Worm (Caenorhabditis elegans) whole organism, L1 larva: ENCODE data around the gene T19C3.5.

ENCODE experiments used
- C34B4.2 ChIP-seq: sonication (generic microtip); optimal IDR thresholded peaks from 2 replicates; lab custom pipeline; 2017; ENCODE audit warnings: mild to moderate bottlenecking, missing genetic modification characterization, missing compliant biosample characterization
- aha-1 ChIP-seq: fragments of 150-350 bp; optimal IDR thresholded peaks from 2 replicates; lab custom pipeline; 2014; ENCODE audit warnings: missing biosample characterization, missing genetic modification characterization
- ama-1 ChIP-seq: fragments of 150-350 bp; optimal IDR thresholded peaks from 2 replicates; lab custom pipeline; 2014
- blmp-1 ChIP-seq: fragments of 150-350 bp; optimal IDR thresholded peaks from 2 replicates; lab custom pipeline; 2014; ENCODE audit warnings: missing biosample characterization, missing genetic modification characterization
- ceh-82 ChIP-seq, 3 experiments: fragments of 150-350 bp in 1 of 3; sonication (generic microtip) in 2 of 3; optimal IDR thresholded peaks; 2 replicates each; lab custom pipeline; 2014 to 2017; ENCODE audit warnings: missing biosample characterization in 3 of 3, missing genetic modification characterization in 3 of 3
- lin-15B ChIP-seq: fragments of 150-350 bp; sonication (generic microtip); optimal IDR thresholded peaks from 3 replicates; lab custom pipeline; 2014; ENCODE audit warnings: missing biosample characterization, missing genetic modification characterization
- lin-39 ChIP-seq: fragments of 150-350 bp; optimal IDR thresholded peaks from 2 replicates; lab custom pipeline; 2014; ENCODE audit warnings: missing biosample characterization, missing genetic modification reagents, missing genetic modification characterization
- lsy-2 ChIP-seq, 2 experiments: fragments of 150-350 bp; optimal IDR thresholded peaks; 2 replicates each; lab custom pipeline; 2014; ENCODE audit warnings: missing biosample characterization in 2 of 2, missing genetic modification characterization in 2 of 2
- mep-1 ChIP-seq: fragments of 150-350 bp; optimal IDR thresholded peaks from 2 replicates; lab custom pipeline; 2014; ENCODE audit warnings: missing biosample characterization, missing genetic modification characterization
- nhr-237 ChIP-seq: fragments of 150-350 bp; optimal IDR thresholded peaks from 2 replicates; lab custom pipeline; 2014; ENCODE audit warnings: missing biosample characterization, missing genetic modification characterization
- sox-4 ChIP-seq: sonication (generic microtip); optimal IDR thresholded peaks from 2 replicates; lab custom pipeline; 2016; ENCODE audit warnings: missing genetic modification characterization, missing compliant biosample characterization

ce11 chrIII:600316-600932, 27.3 kb downstream of the T19C3.5 start, which contains the start of gene lec-6:
- no peak for TF ChIP-seq mep-1 (tag; lab: Kevin White, UChicago)
- TF ChIP-seq lin-39 (tag; lab: Kevin White, UChicago) = no peak
- no peak for TF ChIP-seq lin-15B
- no peak for TF ChIP-seq lsy-2 (tag; optimal IDR thresholded peaks at IDR 0.05; lab: Kevin White, UChicago)
- TF ChIP-seq blmp-1 (tag; lab: Kevin White, UChicago) = no peak
- no peak for TF ChIP-seq ama-1 (lab: Kevin White, UChicago)
- no peak for TF ChIP-seq aha-1
- no peak for TF ChIP-seq nhr-237 (tag; lab: Kevin White, UChicago)
- TF ChIP-seq C34B4.2 (tag; lab: Kevin White, UChicago) = no peak
- no peak for TF ChIP-seq sox-4 (tag; lab: Kevin White, UChicago)
- TF ChIP-seq ceh-82 (tag; optimal IDR thresholded peaks at IDR 0.05; lab: Kevin White, UChicago) = no peak
